Worm (Caenorhabditis elegans): ENCODE measurements around the gene srh-208.

DNA sequence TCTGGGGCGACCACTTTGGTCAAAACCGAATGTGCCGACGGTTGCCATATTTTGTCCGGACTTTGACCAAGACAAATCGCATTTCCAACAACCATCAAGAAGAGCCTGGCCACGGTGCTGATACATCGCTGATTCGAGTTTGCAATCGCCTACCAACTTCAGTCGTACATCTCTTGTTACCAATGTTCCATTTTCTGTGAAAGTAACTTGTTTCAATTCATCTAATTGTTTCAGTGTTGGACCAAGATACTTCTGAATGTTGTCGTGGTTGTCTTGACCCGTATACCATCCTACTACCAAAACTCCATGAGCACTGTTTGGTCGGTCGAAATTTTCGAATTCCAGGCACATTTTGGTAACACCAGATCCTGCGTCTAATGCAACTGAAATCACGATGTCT, 8.3 kb downstream of the srh-208 start:
- no peak for TF ChIP-seq tab-1 (GFP tag; IDR thresholded peaks at IDR 0.05)
- TF ChIP-seq med-1 (GFP tag; optimal IDR thresholded peaks at IDR 0.05; ENCODE audit: insufficient read depth): no peak
- TF ChIP-seq flt-1 (GFP tag; IDR thresholded peaks at IDR 0.05): no peak
- no peak for TF ChIP-seq T22C8.4 (GFP tag; IDR thresholded peaks at IDR 0.05)
- no peak for TF ChIP-seq ztf-29 (GFP tag; IDR thresholded peaks at IDR 0.05)
